Worm (Caenorhabditis elegans): ENCODE measurements around the gene Y39A3B.7.

The Y39A3B.7 gene

DNA sequence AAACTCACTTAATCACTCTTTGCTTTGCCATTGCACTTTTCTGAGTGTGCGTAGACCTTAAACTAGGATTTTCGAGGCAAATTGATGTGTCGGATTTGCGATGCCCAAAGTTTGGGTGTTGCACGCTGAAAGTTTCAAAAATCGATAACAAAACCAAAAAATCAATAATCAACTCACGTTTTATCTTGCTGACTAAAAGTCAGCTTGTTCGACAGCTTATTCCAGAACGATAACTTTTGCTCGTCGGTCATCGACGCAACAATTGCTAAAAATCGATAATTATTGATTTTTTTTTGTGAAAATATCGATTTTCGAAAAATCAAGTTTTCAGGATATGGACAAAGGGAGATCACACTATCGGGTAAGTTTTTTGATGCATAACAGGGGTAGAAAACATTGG is 27.8 kb upstream of the Y39A3B.7 start:
- no peak for TF ChIP-seq nhr-2 (tag; optimal IDR thresholded peaks at IDR 0.05)
- no peak for TF ChIP-seq M03D4.4 (tag; optimal IDR thresholded peaks at IDR 0.05)
- no peak for TF ChIP-seq nhr-12 (tag; optimal IDR thresholded peaks at IDR 0.05)
- no peak for TF ChIP-seq drap-1 (GFP tag; optimal IDR thresholded peaks at IDR 0.05)
- no peak for TF ChIP-seq ztf-11 (tag; optimal IDR thresholded peaks at IDR 0.05)
- no peak for TF ChIP-seq unc-39 (tag; optimal IDR thresholded peaks at IDR 0.05)
- TF ChIP-seq elt-3 (tag; optimal IDR thresholded peaks at IDR 0.05): no peak
- no peak for TF ChIP-seq pha-4 (tag; optimal IDR thresholded peaks at IDR 0.05)
- TF ChIP-seq sptf-1 (tag; optimal IDR thresholded peaks at IDR 0.05): no peak
- no peak for TF ChIP-seq ces-1 (GFP tag; optimal IDR thresholded peaks at IDR 0.05)
- TF ChIP-seq blmp-1 (tag; optimal IDR thresholded peaks at IDR 0.05): no peak
- no peak for TF ChIP-seq ceh-39 (tag; optimal IDR thresholded peaks at IDR 0.05)
- no peak for TF ChIP-seq ceh-83 (GFP tag; optimal IDR thresholded peaks at IDR 0.05)
- no peak for TF ChIP-seq lin-13 (tag; optimal IDR thresholded peaks at IDR 0.05)
- TF ChIP-seq zip-8 (tag; optimal IDR thresholded peaks at IDR 0.05): no peak
- no peak for TF ChIP-seq nhr-76 (tag; optimal IDR thresholded peaks at IDR 0.05)
- no peak for TF ChIP-seq bed-3 (GFP tag; optimal IDR thresholded peaks at IDR 0.05)
- TF ChIP-seq tbx-8 (GFP tag; optimal IDR thresholded peaks at IDR 0.05): no peak

DNA sequence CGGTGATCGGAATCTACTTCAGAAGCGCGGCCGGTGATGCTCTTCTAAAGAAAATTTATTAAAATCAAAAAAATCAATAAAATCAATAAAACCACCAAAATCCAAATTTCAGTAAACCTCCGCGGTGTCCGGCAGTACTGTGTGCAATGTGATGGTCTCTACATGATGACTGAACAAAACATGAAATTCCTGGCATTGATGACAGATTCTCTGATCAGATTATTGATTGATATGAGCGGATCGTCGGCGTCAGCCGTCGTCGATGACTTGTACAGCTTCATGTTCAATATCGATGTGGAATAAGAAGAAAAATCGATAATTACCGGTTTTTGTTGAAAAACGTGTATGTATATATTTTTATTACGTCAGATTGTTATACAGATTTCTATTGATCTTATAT is 24.1 kb upstream of the Y39A3B.7 start:
- TF ChIP-seq mep-1 (tag; optimal IDR thresholded peaks at IDR 0.05) (no peak), bed-3 (GFP tag; optimal IDR thresholded peaks at IDR 0.05) (no peak), lin-13 (tag; optimal IDR thresholded peaks at IDR 0.05) (no peak), nhr-237 (tag; optimal IDR thresholded peaks at IDR 0.05) (no peak), elt-1 (tag; optimal IDR thresholded peaks at IDR 0.05; ENCODE audit: borderline replicate concordance, insufficient read depth) (no peak), nhr-12 (tag; optimal IDR thresholded peaks at IDR 0.05) (no peak), ces-1 (GFP tag; optimal IDR thresholded peaks at IDR 0.05) (no peak), ztf-11 (tag; optimal IDR thresholded peaks at IDR 0.05) (no peak), zip-8 (tag; optimal IDR thresholded peaks at IDR 0.05) (no peak), nhr-76 (tag; optimal IDR thresholded peaks at IDR 0.05) (no peak), ceh-43 (GFP tag; optimal IDR thresholded peaks at IDR 0.05) (no peak), elt-3 (tag; optimal IDR thresholded peaks at IDR 0.05) (no peak), hlh-1 (tag; optimal IDR thresholded peaks at IDR 0.05) (no peak), nhr-28 (tag; optimal IDR thresholded peaks at IDR 0.05) (no peak), lsy-2 (tag; optimal IDR thresholded peaks at IDR 0.05) (no peak), unc-39 (tag; optimal IDR thresholded peaks at IDR 0.05) (no peak), blmp-1 (tag; optimal IDR thresholded peaks at IDR 0.05) (no peak)

DNA sequence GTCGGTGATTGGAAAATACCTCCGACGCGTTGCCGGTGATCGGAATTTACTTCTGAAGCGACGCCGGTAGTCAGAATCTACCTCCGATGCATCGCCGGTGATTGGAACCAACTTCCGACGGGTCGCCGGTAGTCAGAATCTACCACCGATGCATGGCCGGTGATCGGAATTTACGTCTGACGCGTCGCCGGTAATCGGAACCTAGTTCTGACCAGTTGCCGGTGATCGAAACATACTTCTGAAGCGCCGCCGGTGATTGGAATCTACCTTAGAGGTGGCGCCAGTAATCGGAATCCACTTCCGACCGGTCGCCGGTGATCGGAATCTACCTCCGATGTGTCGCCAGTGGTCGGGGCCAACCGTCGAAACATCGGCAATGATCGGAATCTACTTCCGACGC is 23.6 kb upstream of the Y39A3B.7 start:
- TF ChIP-seq elt-3 (tag; optimal IDR thresholded peaks at IDR 0.05) (no peak), nhr-28 (tag; optimal IDR thresholded peaks at IDR 0.05) (no peak), ceh-39 (tag; optimal IDR thresholded peaks at IDR 0.05) (no peak), unc-62 (GFP tag; optimal IDR thresholded peaks at IDR 0.05) (no peak), lsy-2 (tag; optimal IDR thresholded peaks at IDR 0.05) (no peak), tbx-8 (GFP tag; optimal IDR thresholded peaks at IDR 0.05) (no peak), blmp-1 (tag; optimal IDR thresholded peaks at IDR 0.05) (no peak)

DNA sequence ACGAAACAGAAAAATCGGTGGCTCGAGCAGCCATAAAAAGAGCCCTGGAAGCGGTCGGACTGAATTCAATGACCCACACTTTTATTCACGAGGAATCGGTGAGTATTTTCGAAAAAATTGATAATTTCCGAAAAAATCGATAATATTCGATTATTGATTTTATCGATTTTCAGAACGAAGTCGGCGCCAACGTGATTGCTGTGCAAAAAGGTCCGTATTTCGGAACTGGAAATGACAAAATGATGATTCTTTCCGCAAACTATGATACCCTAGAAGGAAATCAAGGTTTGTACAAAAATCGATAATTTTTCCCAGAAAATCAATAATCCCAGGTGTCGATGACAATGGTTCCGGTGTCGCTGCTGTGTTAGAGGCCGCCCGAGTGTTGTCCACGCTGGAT is 22.2 kb upstream of the Y39A3B.7 start:
- TF ChIP-seq ztf-11 (tag; optimal IDR thresholded peaks at IDR 0.05) (no peak), ham-2 (GFP tag; optimal IDR thresholded peaks at IDR 0.05) (no peak), M03D4.4 (tag; optimal IDR thresholded peaks at IDR 0.05) (no peak), mab-5 (tag; optimal IDR thresholded peaks at IDR 0.05) (no peak), ceh-43 (GFP tag; optimal IDR thresholded peaks at IDR 0.05) (no peak), flh-1 (GFP tag; optimal IDR thresholded peaks at IDR 0.05) (no peak), ceh-83 (GFP tag; optimal IDR thresholded peaks at IDR 0.05) (no peak), nhr-12 (tag; optimal IDR thresholded peaks at IDR 0.05) (no peak), zip-8 (tag; optimal IDR thresholded peaks at IDR 0.05) (no peak), unc-62 (GFP tag; optimal IDR thresholded peaks at IDR 0.05) (no peak), hlh-1 (tag; optimal IDR thresholded peaks at IDR 0.05) (no peak)

DNA sequence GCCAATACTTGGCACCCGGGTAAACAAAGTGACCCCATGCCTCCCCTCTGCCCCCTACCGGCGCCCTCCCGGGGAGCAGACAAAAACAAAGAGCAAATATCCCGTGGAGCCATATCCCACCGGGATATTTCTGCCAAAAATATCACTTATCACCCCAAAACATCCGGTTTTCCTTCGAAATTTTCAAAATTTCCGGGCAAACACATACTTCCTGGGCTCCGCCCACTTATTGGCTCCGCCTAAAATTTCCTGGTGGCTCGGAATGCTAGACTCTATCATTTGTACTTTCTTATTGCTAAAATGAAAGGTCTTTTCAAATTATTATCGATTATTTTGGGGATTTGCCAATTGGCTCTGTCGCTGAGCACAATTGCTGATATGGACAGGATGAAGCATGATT is 21.0 kb upstream of the Y39A3B.7 start, which contains the start of gene Y39A3B.1:
Gene Y39A3B.1, plus strand, starts transcription at position 301 of the 400 bp plus-strand sequence.
- TF ChIP-seq drap-1 (GFP tag; optimal IDR thresholded peaks at IDR 0.05) (no peak), flh-1 (GFP tag; optimal IDR thresholded peaks at IDR 0.05) (no peak), unc-62 (GFP tag; optimal IDR thresholded peaks at IDR 0.05) (no peak), ceh-43 (GFP tag; optimal IDR thresholded peaks at IDR 0.05) (no peak), ztf-11 (tag; optimal IDR thresholded peaks at IDR 0.05) (no peak), nhr-12 (tag; optimal IDR thresholded peaks at IDR 0.05) (no peak), sem-2 (GFP tag; optimal IDR thresholded peaks at IDR 0.05) (no peak), cnd-1 (tag; optimal IDR thresholded peaks at IDR 0.05) (no peak), tbx-8 (GFP tag; optimal IDR thresholded peaks at IDR 0.05) (no peak), bed-3 (GFP tag; optimal IDR thresholded peaks at IDR 0.05) (no peak), nhr-2 (tag; optimal IDR thresholded peaks at IDR 0.05) (no peak), blmp-1 (tag; optimal IDR thresholded peaks at IDR 0.05) (no peak), nhr-237 (tag; optimal IDR thresholded peaks at IDR 0.05) (no peak), lin-32 (GFP tag; optimal IDR thresholded peaks at IDR 0.05) (no peak)

Data from whole organism, mixed stage, embryonic.